Fruit fly (Drosophila melanogaster): Measurements from ENCODE around the gene Unc-115a.

DNA sequence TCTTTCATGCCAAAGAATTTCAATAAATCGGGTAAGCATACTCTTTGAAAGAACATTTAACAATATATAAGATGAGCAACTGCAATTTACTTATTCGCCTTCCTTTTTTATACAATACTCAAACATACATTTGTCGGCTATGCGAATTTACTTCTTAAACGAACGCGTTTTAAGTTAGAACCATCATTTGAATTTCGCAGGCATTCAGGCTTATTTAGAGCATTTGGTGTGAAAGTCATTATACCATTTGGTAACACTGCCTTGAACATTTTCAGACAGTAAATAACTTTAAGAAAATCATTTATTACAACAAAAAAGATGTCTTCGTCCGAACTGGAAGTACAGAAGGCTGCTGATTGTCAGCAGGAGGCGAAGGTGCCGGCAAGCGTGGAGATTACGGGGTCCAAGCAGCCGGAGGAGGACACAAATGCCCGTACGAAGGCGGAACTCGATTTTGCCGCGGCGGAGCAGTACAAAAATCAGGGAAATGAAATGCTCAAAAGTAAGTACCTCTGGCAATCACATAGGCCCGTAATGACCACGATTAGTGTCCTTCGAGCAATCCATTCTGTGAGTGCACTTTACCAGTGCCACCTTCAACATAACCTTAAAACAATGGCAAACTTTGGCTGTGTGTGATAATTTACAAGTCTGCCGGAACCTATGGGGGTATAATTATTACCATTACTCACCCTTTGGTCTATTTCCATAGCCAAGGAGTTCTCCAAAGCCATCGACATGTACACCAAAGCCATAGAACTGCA lies 42.9 kb upstream of the Unc-115a start:
- TF ChIP-seq CG11762 (GFP tag; optimal IDR thresholded peaks at IDR 0.05; ENCODE audit: insufficient read depth) (no peak), Gug (GFP tag; IDR thresholded peaks at IDR 0.05) (no peak), dac (GFP tag; optimal IDR thresholded peaks at IDR 0.05) (no peak), vri (GFP tag; optimal IDR thresholded peaks at IDR 0.05) (no peak), CG16779 (tag; optimal IDR thresholded peaks at IDR 0.05) (no peak), CG8632 (GFP tag; optimal IDR thresholded peaks at IDR 0.05) (no peak), Hr39 (GFP tag; optimal IDR thresholded peaks at IDR 0.05) (no peak)

Data from whole organism, prepupa.